Worm (Caenorhabditis elegans) whole organism, L4/young adult: ENCODE data around the gene nlp-70.

ENCODE experiments used
- W03F9.2 ChIP-seq: fragments of 150-350 bp; optimal IDR thresholded peaks from 2 replicates; lab custom pipeline; 2014; ENCODE audit warnings: missing biosample characterization, missing genetic modification characterization
- dao-5 ChIP-seq: sonication (generic microtip); optimal IDR thresholded peaks from 2 replicates; lab custom pipeline; 2016; ENCODE audit warnings: missing genotype, missing genetic modification characterization, moderate library complexity, missing compliant biosample characterization
- him-1 ChIP-seq: sonication (generic microtip); optimal IDR thresholded peaks from 2 replicates; lab custom pipeline; 2016; ENCODE audit warnings: missing genotype, missing genetic modification reagents, missing genetic modification characterization, missing compliant biosample characterization

nlp-70 gene

DNA sequence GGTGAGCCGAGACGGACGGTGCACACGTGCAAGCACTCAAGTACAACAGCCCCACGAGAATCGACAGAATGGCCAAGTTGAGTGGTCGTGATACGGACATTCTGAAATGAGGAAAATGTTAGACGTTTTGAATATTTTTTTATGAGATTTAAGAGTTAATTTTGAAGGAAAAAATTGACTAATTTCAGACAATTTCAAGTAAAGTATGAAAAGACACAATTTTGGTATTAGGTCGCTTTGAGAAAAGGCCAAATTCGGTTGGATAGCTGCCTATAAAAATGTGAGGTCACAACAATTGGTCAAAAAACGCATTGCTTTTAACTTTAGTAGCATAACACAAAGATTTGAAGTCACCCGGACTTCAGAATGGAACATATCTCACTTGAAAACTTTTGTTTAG is at the start of gene nlp-70:
Gene nlp-70, minus strand, starts transcription at position 101 of the 400 bp plus-strand sequence.
- TF ChIP-seq W03F9.2 (tag; lab: Kevin White, UChicago) (no peak), dao-5 (tag; lab: Kevin White, UChicago) (no peak), him-1 (tag; lab: Kevin White, UChicago) (no peak)

ce11 chrV:320009-320408 is 47.3 kb upstream of the nlp-70 start:
- TF ChIP-seq W03F9.2 (tag; lab: Kevin White, UChicago) (no peak), him-1 (tag; lab: Kevin White, UChicago) (no peak), dao-5 (tag; lab: Kevin White, UChicago) (no peak)

DNA sequence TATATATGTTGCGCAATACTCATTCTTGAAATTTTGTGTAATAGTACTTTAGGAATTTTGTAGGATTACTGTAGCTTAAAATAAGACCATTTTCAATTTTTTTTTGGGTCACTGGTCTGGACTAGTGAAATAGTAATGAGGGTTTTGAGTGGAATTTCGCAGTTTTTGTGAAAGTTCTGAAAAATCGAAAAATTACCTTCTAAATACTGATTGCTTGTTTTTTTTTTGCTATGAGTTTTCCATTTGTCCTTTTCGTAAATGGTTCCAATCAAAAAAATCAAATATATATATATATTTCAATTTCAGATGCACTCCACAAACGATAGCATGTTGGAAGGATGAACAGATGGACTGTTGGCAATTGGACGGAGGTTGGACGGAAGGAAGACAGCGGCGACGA is 39.7 kb upstream of the nlp-70 start, which contains the start of gene nhr-15:
Gene nhr-15, plus strand, starts transcription at position 301 of the 400 bp plus-strand sequence.
- no peak for TF ChIP-seq dao-5 (tag; lab: Kevin White, UChicago)
- no peak for TF ChIP-seq W03F9.2 (tag; lab: Kevin White, UChicago)
- no peak for TF ChIP-seq him-1 (tag; lab: Kevin White, UChicago)

- no peak for TF ChIP-seq W03F9.2 (tag; lab: Kevin White, UChicago)
- TF ChIP-seq dao-5 (tag; lab: Kevin White, UChicago): no peak
- TF ChIP-seq him-1 (tag; lab: Kevin White, UChicago): no peak
Observed at ce11 chrV:311485-312090, 38.9 kb upstream of the nlp-70 start, which contains the start of gene phf-10. phf-10 (minus strand) TSS chrV:311565.

ce11 chrV:304613-305012 is 31.9 kb upstream of the nlp-70 start, which contains the start of gene F33E11.3:
F33E11.3 (minus strand) TSS chrV:304713.
- TF ChIP-seq dao-5 (tag; lab: Kevin White, UChicago) (no peak), W03F9.2 (tag; lab: Kevin White, UChicago) (no peak), him-1 (tag; lab: Kevin White, UChicago) (no peak)

DNA sequence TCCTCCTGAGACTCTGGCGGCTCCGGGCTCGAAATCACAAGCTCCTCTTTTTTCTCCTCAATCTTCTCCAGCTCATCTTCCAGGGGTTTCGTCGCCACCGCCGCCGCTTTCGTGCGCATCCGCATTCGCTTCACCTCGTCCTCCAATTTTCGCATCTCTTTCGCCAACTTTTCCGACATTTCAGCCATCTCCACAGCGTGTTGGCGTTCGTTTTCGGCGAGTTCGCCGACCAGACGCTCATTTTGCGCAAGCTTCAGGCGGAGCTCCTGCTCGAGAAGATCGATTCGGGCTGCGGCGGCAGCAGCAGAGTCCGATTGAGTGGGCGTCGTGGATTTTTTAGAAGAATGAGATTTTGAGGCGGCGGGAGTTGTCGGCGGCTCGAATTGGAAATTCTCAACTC is 30.5 kb upstream of the nlp-70 start:
- TF ChIP-seq W03F9.2 (tag; lab: Kevin White, UChicago) (no peak), dao-5 (tag; lab: Kevin White, UChicago) (no peak), him-1 (tag; lab: Kevin White, UChicago) (no peak)

ce11 chrV:298395-298794 is 25.7 kb upstream of the nlp-70 start:
- TF ChIP-seq W03F9.2 (tag; lab: Kevin White, UChicago): no peak
- TF ChIP-seq dao-5 (tag; lab: Kevin White, UChicago): no peak
- no peak for TF ChIP-seq him-1 (tag; lab: Kevin White, UChicago)

ce11 chrV:297424-297991 is 24.8 kb upstream of the nlp-70 start, which contains the start of gene F33E11.2:
F33E11.2 (plus strand) TSS chrV:297947.
- no peak for TF ChIP-seq him-1 (tag; lab: Kevin White, UChicago)
- no peak for TF ChIP-seq dao-5 (tag; lab: Kevin White, UChicago)
- TF ChIP-seq W03F9.2 (tag; lab: Kevin White, UChicago): no peak

ce11 chrV:295802-296201 is 23.1 kb upstream of the nlp-70 start:
- TF ChIP-seq W03F9.2 (tag; lab: Kevin White, UChicago) (no peak), dao-5 (tag; lab: Kevin White, UChicago) (no peak)

- TF ChIP-seq dao-5 (tag; lab: Kevin White, UChicago) (no peak), him-1 (tag; lab: Kevin White, UChicago) (no peak), W03F9.2 (tag; lab: Kevin White, UChicago) (no peak)
Observed at ce11 chrV:285298-285697, 12.6 kb upstream of the nlp-70 start.

- TF ChIP-seq him-1 (tag; lab: Kevin White, UChicago) (no peak), W03F9.2 (tag; lab: Kevin White, UChicago) (no peak), dao-5 (tag; lab: Kevin White, UChicago) (no peak)
Observed at ce11 chrV:284808-285207, 12.1 kb upstream of the nlp-70 start.

- no peak for TF ChIP-seq him-1 (tag; lab: Kevin White, UChicago)
- TF ChIP-seq W03F9.2 (tag; lab: Kevin White, UChicago): no peak
- TF ChIP-seq dao-5 (tag; lab: Kevin White, UChicago): no peak
Observed at ce11 chrV:283953-284352, 11.2 kb upstream of the nlp-70 start.

DNA sequence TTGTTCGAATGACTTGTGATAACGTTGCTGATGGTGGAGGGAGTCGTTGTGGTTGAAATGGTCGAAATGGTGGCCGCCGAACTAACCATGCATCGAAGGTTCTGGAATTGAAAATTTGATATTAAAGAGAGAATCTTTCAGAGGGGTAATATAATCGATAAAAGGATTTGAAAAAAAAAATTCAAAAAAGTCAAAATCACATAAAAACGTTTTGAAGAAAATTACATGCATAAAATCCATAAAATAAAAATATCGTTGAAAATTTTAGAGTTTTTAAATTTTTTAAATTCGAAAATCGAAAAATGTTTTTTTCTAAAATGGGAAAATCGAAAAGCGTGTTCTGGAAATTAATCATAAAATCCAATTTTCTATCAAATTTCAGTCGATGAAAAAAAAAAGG is 8.9 kb upstream of the nlp-70 start, which contains the start of gene npr-5:
Gene npr-5, minus strand, starts transcription at position 101 of the 400 bp plus-strand sequence.
- TF ChIP-seq dao-5 (tag; lab: Kevin White, UChicago): no peak
- no peak for TF ChIP-seq W03F9.2 (tag; lab: Kevin White, UChicago)
- no peak for TF ChIP-seq him-1 (tag; lab: Kevin White, UChicago)

ce11 chrV:281111-281510 is 8.4 kb upstream of the nlp-70 start:
- TF ChIP-seq W03F9.2 (tag; lab: Kevin White, UChicago) (no peak), him-1 (tag; lab: Kevin White, UChicago) (no peak), dao-5 (tag; lab: Kevin White, UChicago) (no peak)
